Worm (Caenorhabditis elegans): ENCODE results near the gene K08E3.2.

The K08E3.2 gene

DNA sequence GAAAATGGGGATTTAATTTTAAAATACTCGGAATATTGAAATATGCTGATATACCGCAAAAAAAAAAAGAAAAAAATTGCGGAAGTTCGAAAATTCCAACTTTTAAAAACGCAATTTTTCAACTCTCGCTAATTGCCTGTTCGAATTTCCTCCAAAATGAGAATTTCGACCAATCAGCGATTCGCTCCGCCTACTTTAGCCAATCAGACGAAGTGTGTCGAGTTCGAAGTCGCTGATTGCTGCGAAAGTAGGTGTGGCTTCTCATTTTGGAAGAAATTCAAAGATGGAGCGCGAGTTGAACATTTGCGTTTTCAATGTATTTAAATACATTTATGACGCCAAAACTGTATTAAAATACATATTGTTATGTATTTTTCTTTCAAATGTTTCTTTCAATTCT, 40.1 kb downstream of the K08E3.2 start:
- no peak for TF ChIP-seq ceh-88 (GFP tag; IDR thresholded peaks at IDR 0.05)
- TF ChIP-seq efl-1 (optimal IDR thresholded peaks at IDR 0.05), result no peak
- TF ChIP-seq efl-1 (GFP tag; optimal IDR thresholded peaks at IDR 0.05 in 1 of 2), result peak in 1 of 2 experiments; percentile 11

DNA sequence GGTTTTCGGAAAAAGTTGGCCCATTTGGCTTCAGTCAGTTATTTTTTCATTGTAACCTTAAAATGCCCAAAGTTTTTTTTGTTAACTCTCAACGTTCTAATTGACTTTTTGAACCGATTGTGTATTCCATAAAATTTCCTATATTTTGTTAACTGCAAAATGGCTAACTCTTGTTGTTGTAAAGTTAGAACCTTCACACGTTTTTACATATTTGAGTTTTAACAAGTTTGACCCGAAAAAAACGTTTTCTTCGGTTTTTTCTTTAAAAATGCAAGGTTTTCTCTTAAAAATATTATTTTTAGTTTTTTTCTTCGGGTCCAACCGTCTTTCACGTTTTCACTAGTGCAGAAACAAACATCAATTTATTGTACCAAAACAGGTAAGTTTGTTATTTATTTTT, 46.8 kb downstream of the K08E3.2 start, which contains the start of gene lit-1:
lit-1 (plus strand) TSS at position 301 of the 400 bp plus-strand sequence.
- TF ChIP-seq lin-14 (GFP tag; optimal IDR thresholded peaks at IDR 0.05), result no peak
- TF ChIP-seq ceh-8 (GFP tag; optimal IDR thresholded peaks at IDR 0.05), result no peak
- no peak for TF ChIP-seq pqm-1 (tag; optimal IDR thresholded peaks at IDR 0.05)
- TF ChIP-seq nhr-76 (tag; optimal IDR thresholded peaks at IDR 0.05), result no peak
- no peak for TF ChIP-seq F16B12.6 (tag; optimal IDR thresholded peaks at IDR 0.05)
- TF ChIP-seq C04F5.9 (tag; optimal IDR thresholded peaks at IDR 0.05), result no peak
- TF ChIP-seq sox-4 (tag; optimal IDR thresholded peaks at IDR 0.05), result no peak

DNA sequence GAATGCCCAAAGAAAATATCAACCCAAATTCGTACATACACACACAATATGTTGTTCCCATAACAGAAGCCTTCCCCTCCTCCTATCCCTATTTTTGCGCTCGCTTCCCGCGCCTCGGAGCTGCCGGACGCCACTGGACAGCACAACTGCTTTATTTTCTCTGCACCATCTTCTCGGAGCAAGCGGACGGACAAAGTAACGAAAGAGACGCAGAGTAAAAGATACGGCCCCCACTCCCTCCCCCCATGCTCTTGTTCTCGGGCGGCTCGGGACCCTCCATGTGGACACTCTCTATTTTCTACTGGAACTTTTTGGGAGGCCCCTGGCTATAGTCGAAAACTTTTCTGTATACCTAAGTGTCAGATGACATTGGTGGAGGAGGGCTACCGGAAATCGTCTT, 50.7 kb downstream of the K08E3.2 start:
- peak in 1 of 3 experiments; percentile 0 for TF ChIP-seq dpl-1 (GFP tag; optimal IDR thresholded peaks at IDR 0.05)
- peak in 1 of 2 experiments; percentile 23 for TF ChIP-seq lsy-2 (tag; optimal IDR thresholded peaks at IDR 0.05)
- no peak for TF ChIP-seq zag-1 (tag; optimal IDR thresholded peaks at IDR 0.05)
- TF ChIP-seq lin-14 (GFP tag; optimal IDR thresholded peaks at IDR 0.05), result peak; percentile 82
- peak; percentile 9 for TF ChIP-seq dsc-1 (tag; optimal IDR thresholded peaks at IDR 0.05)
- TF ChIP-seq swsn-7 (tag; optimal IDR thresholded peaks at IDR 0.05), result peak; percentile 34
- TF ChIP-seq snu-23 (GFP tag; optimal IDR thresholded peaks at IDR 0.05), result peak; percentile 29
- TF ChIP-seq pqm-1 (tag; optimal IDR thresholded peaks at IDR 0.05), result no peak
- peak; percentile 29 for TF ChIP-seq tbx-2 (tag; optimal IDR thresholded peaks at IDR 0.05)
- peak; percentile 35 for TF ChIP-seq nhr-47 (tag; optimal IDR thresholded peaks at IDR 0.05)
- peak; percentile 36 for TF ChIP-seq nhr-71 (tag; optimal IDR thresholded peaks at IDR 0.05)
- TF ChIP-seq efl-1 (optimal IDR thresholded peaks at IDR 0.05), result peak in 1 of 2 experiments; percentile 2
- TF ChIP-seq efl-1 (GFP tag; optimal IDR thresholded peaks at IDR 0.05 in 1 of 2), result peak in 1 of 2 experiments; percentile 89
- peak in 1 of 2 experiments; percentile 16 for TF ChIP-seq ztf-11 (tag; optimal IDR thresholded peaks at IDR 0.05)
- TF ChIP-seq F16B12.6 (tag; optimal IDR thresholded peaks at IDR 0.05), result no peak
